Worm (Caenorhabditis elegans): ENCODE measurements around the gene asm-2.

DNA sequence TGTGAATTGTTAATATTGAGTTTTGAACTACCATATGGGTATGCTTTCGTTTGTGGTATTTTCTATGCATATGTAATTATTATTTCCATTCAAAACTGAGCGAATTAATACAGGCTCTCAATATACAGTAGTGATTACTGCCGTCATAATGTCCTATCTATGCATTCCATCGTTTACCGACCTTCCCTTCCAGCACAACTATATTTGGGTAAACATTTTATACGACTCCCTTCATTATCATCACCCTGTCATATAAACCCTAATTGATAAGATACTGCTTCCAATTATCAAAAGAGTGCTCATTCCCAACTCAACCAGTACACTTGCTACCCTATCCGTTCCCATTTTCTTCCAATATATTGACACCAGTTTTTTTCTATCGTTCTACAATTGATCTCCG is 34.1 kb downstream of the asm-2 start:
- TF ChIP-seq ceh-13 (GFP tag; optimal IDR thresholded peaks at IDR 0.05) = no peak
- no peak for TF ChIP-seq sea-1 (GFP tag; conservative IDR thresholded peaks at IDR 0.05)
- no peak for TF ChIP-seq ets-7 (tag; optimal IDR thresholded peaks at IDR 0.05)
- no peak for TF ChIP-seq ama-1 (optimal IDR thresholded peaks at IDR 0.05)
- TF ChIP-seq ceh-36 (tag; optimal IDR thresholded peaks at IDR 0.05) = no peak
- no peak for TF ChIP-seq tbx-11 (GFP tag; IDR thresholded peaks at IDR 0.05)
- no peak for TF ChIP-seq F13C5.2 (tag; optimal IDR thresholded peaks at IDR 0.05)
- no peak for TF ChIP-seq aly-1 (tag; optimal IDR thresholded peaks at IDR 0.05)
- TF ChIP-seq hmg-4 (GFP tag; optimal IDR thresholded peaks at IDR 0.05) = no peak
- no peak for TF ChIP-seq pes-1 (GFP tag; IDR thresholded peaks at IDR 0.05)
